Worm (Caenorhabditis elegans): ENCODE measurements around the gene his-31.

Gene his-31

ce11 chrIV:8299636-8300035 is 34.1 kb downstream of the his-31 start, which contains the start of gene F35H10.6:
F35H10.6 (plus strand) TSS chrIV:8299936.
- TF ChIP-seq lim-6 (tag; optimal IDR thresholded peaks at IDR 0.05) (no peak), pag-3 (tag; optimal IDR thresholded peaks at IDR 0.05; ENCODE audit: borderline replicate concordance) (no peak), pqm-1 (tag; optimal IDR thresholded peaks at IDR 0.05) (no peak), elt-4 (tag; optimal IDR thresholded peaks at IDR 0.05) (no peak), pha-4 (tag; optimal IDR thresholded peaks at IDR 0.05) (no peak), ceh-30 (tag; optimal IDR thresholded peaks at IDR 0.05) (no peak)

- no peak for TF ChIP-seq madf-2 (tag; optimal IDR thresholded peaks at IDR 0.05)
- no peak for TF ChIP-seq ceh-2 (tag; optimal IDR thresholded peaks at IDR 0.05)
- TF ChIP-seq nfya-1 (tag; optimal IDR thresholded peaks at IDR 0.05): no peak
- no peak for TF ChIP-seq pag-3 (tag; optimal IDR thresholded peaks at IDR 0.05; ENCODE audit: borderline replicate concordance)
- TF ChIP-seq ceh-45 (GFP tag; IDR thresholded peaks at IDR 0.05): no peak
- TF ChIP-seq pha-4 (tag; optimal IDR thresholded peaks at IDR 0.05): no peak
- TF ChIP-seq ceh-9 (tag; optimal IDR thresholded peaks at IDR 0.05): no peak
- TF ChIP-seq C08G9.2 (tag; optimal IDR thresholded peaks at IDR 0.05): no peak
- no peak for TF ChIP-seq npax-4 (tag; optimal IDR thresholded peaks at IDR 0.05)
- no peak for TF ChIP-seq ceh-48 (tag; optimal IDR thresholded peaks at IDR 0.05)
- TF ChIP-seq hlh-30 (tag; optimal IDR thresholded peaks at IDR 0.05; ENCODE audit: insufficient read depth): no peak
- TF ChIP-seq mec-3 (tag; optimal IDR thresholded peaks at IDR 0.05; ENCODE audit: borderline replicate concordance): no peak
- TF ChIP-seq hlh-15 (tag; optimal IDR thresholded peaks at IDR 0.05): no peak
- no peak for TF ChIP-seq rnt-1 (tag; optimal IDR thresholded peaks at IDR 0.05)
- TF ChIP-seq Y22D7AL.16 (tag; optimal IDR thresholded peaks at IDR 0.05): no peak
- no peak for TF ChIP-seq T23F11.4 (GFP tag; optimal IDR thresholded peaks at IDR 0.05)
- no peak for TF ChIP-seq unc-3 (GFP tag; conservative IDR thresholded peaks at IDR 0.05)
- TF ChIP-seq unc-3 (tag; optimal IDR thresholded peaks at IDR 0.05): no peak
- TF ChIP-seq sox-2 (GFP tag; IDR thresholded peaks at IDR 0.05): no peak
Observed at ce11 chrIV:8297192-8297591, 36.6 kb downstream of the his-31 start, which contains the start of gene nprl-3. nprl-3 (plus strand) TSS chrIV:8297492.

- TF ChIP-seq dmd-4 (tag; optimal IDR thresholded peaks at IDR 0.05; ENCODE audit: borderline replicate concordance) (no peak), nfya-1 (tag; optimal IDR thresholded peaks at IDR 0.05) (no peak), lim-6 (tag; optimal IDR thresholded peaks at IDR 0.05) (no peak), syd-9 (tag; optimal IDR thresholded peaks at IDR 0.05) (no peak), sdc-2 (tag; optimal IDR thresholded peaks at IDR 0.05) (no peak), ets-4 (tag; optimal IDR thresholded peaks at IDR 0.05) (no peak), ceh-45 (GFP tag; IDR thresholded peaks at IDR 0.05) (no peak), dve-1 (tag; optimal IDR thresholded peaks at IDR 0.05) (no peak), unc-3 (GFP tag; conservative IDR thresholded peaks at IDR 0.05) (no peak), unc-3 (tag; optimal IDR thresholded peaks at IDR 0.05) (no peak), eyg-1 (tag; optimal IDR thresholded peaks at IDR 0.05) (no peak)
Observed at ce11 chrIV:8294650-8295049, 39.1 kb downstream of the his-31 start, which contains the start of gene tbce-1. tbce-1 (plus strand) TSS chrIV:8294690.

ce11 chrIV:8291232-8291631 is 42.6 kb downstream of the his-31 start, which contains the start of gene K07H8.2:
K07H8.2 (plus strand) TSS chrIV:8291532.
- TF ChIP-seq ceh-2 (tag; optimal IDR thresholded peaks at IDR 0.05) (no peak), nhr-232 (tag; optimal IDR thresholded peaks at IDR 0.05) (no peak), ceh-34 (tag; optimal IDR thresholded peaks at IDR 0.05) (no peak), nhr-11 (tag; optimal IDR thresholded peaks at IDR 0.05) (no peak), unc-42 (tag; optimal IDR thresholded peaks at IDR 0.05) (no peak), ets-4 (tag; optimal IDR thresholded peaks at IDR 0.05) (no peak), pha-4 (tag; optimal IDR thresholded peaks at IDR 0.05) (no peak), ref-2 (tag; optimal IDR thresholded peaks at IDR 0.05) (no peak), F13H6.1 (tag; optimal IDR thresholded peaks at IDR 0.05) (no peak), hlh-13 (GFP tag; optimal IDR thresholded peaks at IDR 0.05) (no peak)

All from whole organism, late embryonic.